Worm (Caenorhabditis elegans): ENCODE results near the gene VF13D12L.3.

Gene VF13D12L.3

ce11 chrII:11724362-11724761 lies 18.6 kb downstream of the VF13D12L.3 start:
- TF ChIP-seq nhr-43 (tag; optimal IDR thresholded peaks at IDR 0.05; ENCODE audit: poor library complexity, severe bottlenecking) (no peak), ama-1 (optimal IDR thresholded peaks at IDR 0.05) (no peak), ztf-11 (tag; optimal IDR thresholded peaks at IDR 0.05) (no peak), lsy-12 (tag; optimal IDR thresholded peaks at IDR 0.05) (no peak), nhr-237 (tag; optimal IDR thresholded peaks at IDR 0.05) (no peak), lin-15B (tag; optimal IDR thresholded peaks at IDR 0.05) (peak; percentile 20), fkh-10 (GFP tag; optimal IDR thresholded peaks at IDR 0.05) (peak; percentile 51), elt-1 (tag; optimal IDR thresholded peaks at IDR 0.05) (no peak), nhr-77 (tag; optimal IDR thresholded peaks at IDR 0.05) (no peak), nhr-12 (tag; optimal IDR thresholded peaks at IDR 0.05) (no peak), nhr-67 (tag; optimal IDR thresholded peaks at IDR 0.05) (no peak), lin-39 (tag; optimal IDR thresholded peaks at IDR 0.05) (peak; percentile 75), nhr-11 (tag; optimal IDR thresholded peaks at IDR 0.05) (no peak), ztf-4 (tag; optimal IDR thresholded peaks at IDR 0.05) (no peak), mdl-1 (tag; optimal IDR thresholded peaks at IDR 0.05) (no peak), skn-1 (tag; optimal IDR thresholded peaks at IDR 0.05) (no peak), ceh-9 (tag; optimal IDR thresholded peaks at IDR 0.05) (no peak), ceh-28 (tag; optimal IDR thresholded peaks at IDR 0.05) (no peak), hmg-11 (tag; optimal IDR thresholded peaks at IDR 0.05) (peak; percentile 26), fos-1 (tag; optimal IDR thresholded peaks at IDR 0.05) (no peak), snpc-4 (tag; optimal IDR thresholded peaks at IDR 0.05) (no peak), R02D3.7 (tag; optimal IDR thresholded peaks at IDR 0.05) (no peak), pqm-1 (tag; optimal IDR thresholded peaks at IDR 0.05) (no peak), pha-4 (tag; optimal IDR thresholded peaks at IDR 0.05) (peak; percentile 15), ZK546.5 (tag; optimal IDR thresholded peaks at IDR 0.05) (no peak), sea-2 (GFP tag; optimal IDR thresholded peaks at IDR 0.05) (no peak), tbx-2 (tag; optimal IDR thresholded peaks at IDR 0.05) (no peak), nhr-28 (tag; optimal IDR thresholded peaks at IDR 0.05) (no peak), nfya-1 (tag; optimal IDR thresholded peaks at IDR 0.05; ENCODE audit: insufficient read depth) (peak; percentile 68), unc-62 (GFP tag; optimal IDR thresholded peaks at IDR 0.05) (no peak), zag-1 (tag; optimal IDR thresholded peaks at IDR 0.05) (no peak), mml-1 (tag; optimal IDR thresholded peaks at IDR 0.05) (no peak)

ce11 chrII:11725615-11726014 lies 19.8 kb downstream of the VF13D12L.3 start:
- TF ChIP-seq nfya-1 (tag; optimal IDR thresholded peaks at IDR 0.05; ENCODE audit: insufficient read depth) (no peak), sea-2 (GFP tag; optimal IDR thresholded peaks at IDR 0.05) (no peak), ama-1 (optimal IDR thresholded peaks at IDR 0.05) (no peak), skn-1 (tag; optimal IDR thresholded peaks at IDR 0.05) (no peak), ceh-9 (tag; optimal IDR thresholded peaks at IDR 0.05) (no peak), nhr-11 (tag; optimal IDR thresholded peaks at IDR 0.05) (no peak), fkh-2 (tag; optimal IDR thresholded peaks at IDR 0.05) (no peak), mml-1 (tag; optimal IDR thresholded peaks at IDR 0.05) (no peak), nhr-237 (tag; optimal IDR thresholded peaks at IDR 0.05) (no peak), pha-4 (tag; optimal IDR thresholded peaks at IDR 0.05) (no peak), nhr-67 (tag; optimal IDR thresholded peaks at IDR 0.05) (no peak), lin-39 (tag; optimal IDR thresholded peaks at IDR 0.05) (no peak), egl-5 (tag; optimal IDR thresholded peaks at IDR 0.05) (no peak), eor-1 (tag; optimal IDR thresholded peaks at IDR 0.05) (no peak), lin-15B (tag; optimal IDR thresholded peaks at IDR 0.05) (no peak), fkh-10 (GFP tag; optimal IDR thresholded peaks at IDR 0.05) (no peak), nhr-23 (tag; optimal IDR thresholded peaks at IDR 0.05) (no peak), elt-3 (tag; optimal IDR thresholded peaks at IDR 0.05) (no peak), jun-1 (tag; optimal IDR thresholded peaks at IDR 0.05) (no peak), pqm-1 (tag; optimal IDR thresholded peaks at IDR 0.05) (no peak)

- TF ChIP-seq nhr-12 (tag; optimal IDR thresholded peaks at IDR 0.05) (no peak), hmg-11 (tag; optimal IDR thresholded peaks at IDR 0.05) (no peak), tbx-2 (tag; optimal IDR thresholded peaks at IDR 0.05) (no peak), zag-1 (tag; optimal IDR thresholded peaks at IDR 0.05) (no peak), nhr-43 (tag; optimal IDR thresholded peaks at IDR 0.05; ENCODE audit: poor library complexity, severe bottlenecking) (no peak), ceh-16 (tag; optimal IDR thresholded peaks at IDR 0.05) (no peak), nhr-237 (tag; optimal IDR thresholded peaks at IDR 0.05) (no peak), elt-2 (tag; optimal IDR thresholded peaks at IDR 0.05) (no peak), fkh-2 (tag; optimal IDR thresholded peaks at IDR 0.05) (no peak), nhr-11 (tag; optimal IDR thresholded peaks at IDR 0.05) (no peak), nfya-1 (tag; optimal IDR thresholded peaks at IDR 0.05; ENCODE audit: insufficient read depth) (no peak), fkh-10 (GFP tag; optimal IDR thresholded peaks at IDR 0.05) (no peak), nhr-67 (tag; optimal IDR thresholded peaks at IDR 0.05) (no peak), fos-1 (tag; optimal IDR thresholded peaks at IDR 0.05) (no peak), R02D3.7 (tag; optimal IDR thresholded peaks at IDR 0.05) (no peak)
Measured at ce11 chrII:11726470-11727106, 20.8 kb downstream of the VF13D12L.3 start, which contains the start of gene F13D12.5. Gene F13D12.5, plus strand, starts transcription at chrII:11726814.

Measured in whole organism, L3 larva.